Worm (Caenorhabditis elegans): ENCODE measurements around the gene srh-25.

The srh-25 gene

ce11 chrV:12446895-12447294 lies 13.3 kb upstream of the srh-25 start, which contains the start of the genes pals-38 and C54D10.9:
TSS of gene pals-38 (minus strand) at chrV:12446995.
TSS of gene C54D10.9 (plus strand) at chrV:12447153.
- TF ChIP-seq ztf-4 (tag; optimal IDR thresholded peaks at IDR 0.05) = no peak
- TF ChIP-seq ets-5 (GFP tag; IDR thresholded peaks at IDR 0.05) = no peak
- TF ChIP-seq nhr-76 (tag; optimal IDR thresholded peaks at IDR 0.05) = no peak
- no peak for TF ChIP-seq ces-1 (GFP tag; optimal IDR thresholded peaks at IDR 0.05)
- TF ChIP-seq dpl-1 (GFP tag; optimal IDR thresholded peaks at IDR 0.05) = no peak
- TF ChIP-seq irx-1 (tag; optimal IDR thresholded peaks at IDR 0.05) = no peak
- TF ChIP-seq aly-2 (tag; optimal IDR thresholded peaks at IDR 0.05) = no peak
- TF ChIP-seq efl-1 (optimal IDR thresholded peaks at IDR 0.05) = no peak
- peak in 1 of 2 experiments; percentile 79 for TF ChIP-seq efl-1 (GFP tag; optimal IDR thresholded peaks at IDR 0.05 in 1 of 2)

- TF ChIP-seq nhr-28 (tag; optimal IDR thresholded peaks at IDR 0.05) (no peak), isw-1 (GFP tag; IDR thresholded peaks at IDR 0.05) (no peak), unc-30 (tag; optimal IDR thresholded peaks at IDR 0.05) (no peak), dsc-1 (tag; optimal IDR thresholded peaks at IDR 0.05) (no peak), sptf-1 (tag; optimal IDR thresholded peaks at IDR 0.05) (no peak), lin-35 (GFP tag; optimal IDR thresholded peaks at IDR 0.05) (no peak), hpl-2 (GFP tag; optimal IDR thresholded peaks at IDR 0.05) (no peak), zag-1 (tag; optimal IDR thresholded peaks at IDR 0.05) (no peak), sup-37 (GFP tag; optimal IDR thresholded peaks at IDR 0.05) (no peak), nhr-47 (tag; optimal IDR thresholded peaks at IDR 0.05) (no peak), nhr-76 (tag; optimal IDR thresholded peaks at IDR 0.05) (no peak), nhr-11 (tag; optimal IDR thresholded peaks at IDR 0.05) (no peak), fkh-10 (GFP tag; optimal IDR thresholded peaks at IDR 0.05) (no peak), tlp-1 (tag; optimal IDR thresholded peaks at IDR 0.05) (no peak), nhr-84 (tag; optimal IDR thresholded peaks at IDR 0.05) (no peak), nhr-12 (tag; optimal IDR thresholded peaks at IDR 0.05) (no peak), skn-1 (tag; optimal IDR thresholded peaks at IDR 0.05) (no peak)
These were observed 10.1 kb upstream of the srh-25 start, which contains the start of gene pals-39 for ce11 chrV:12443754-12444153. TSS of gene pals-39 (minus strand) at chrV:12443854.

ce11 chrV:12441420-12441819 lies 7.8 kb upstream of the srh-25 start, which contains the start of gene pals-37:
TSS of gene pals-37 (minus strand) at chrV:12441520.
- TF ChIP-seq hlh-4 (tag; optimal IDR thresholded peaks at IDR 0.05) (no peak), lir-3 (tag; optimal IDR thresholded peaks at IDR 0.05; ENCODE audit: poor library complexity) (no peak), vab-15 (tag; optimal IDR thresholded peaks at IDR 0.05) (no peak), sox-4 (tag; optimal IDR thresholded peaks at IDR 0.05) (no peak), lin-39 (tag; optimal IDR thresholded peaks at IDR 0.05) (no peak), egl-27 (tag; optimal IDR thresholded peaks at IDR 0.05) (no peak), lin-35 (GFP tag; optimal IDR thresholded peaks at IDR 0.05) (no peak), skn-1 (tag; optimal IDR thresholded peaks at IDR 0.05) (no peak), snu-23 (GFP tag; optimal IDR thresholded peaks at IDR 0.05) (no peak), lin-13 (GFP tag; optimal IDR thresholded peaks at IDR 0.05) (no peak), grh-1 (GFP tag; IDR thresholded peaks at IDR 0.05) (no peak), C34B4.2 (tag; optimal IDR thresholded peaks at IDR 0.05) (no peak), efl-1 (optimal IDR thresholded peaks at IDR 0.05) (no peak), efl-1 (GFP tag; optimal IDR thresholded peaks at IDR 0.05 in 1 of 2) (no peak), mep-1 (tag; optimal IDR thresholded peaks at IDR 0.05) (no peak), hlh-17 (GFP tag; optimal IDR thresholded peaks at IDR 0.05; ENCODE audit: borderline replicate concordance) (no peak), F16B12.6 (tag; optimal IDR thresholded peaks at IDR 0.05) (no peak), zip-4 (GFP tag; optimal IDR thresholded peaks at IDR 0.05) (no peak), sup-37 (GFP tag; optimal IDR thresholded peaks at IDR 0.05) (no peak)

- no peak for TF ChIP-seq ceh-8 (GFP tag; optimal IDR thresholded peaks at IDR 0.05)
- TF ChIP-seq ceh-90 (tag; optimal IDR thresholded peaks at IDR 0.05) = no peak
- no peak for TF ChIP-seq nhr-11 (tag; optimal IDR thresholded peaks at IDR 0.05)
- no peak for TF ChIP-seq swsn-7 (tag; optimal IDR thresholded peaks at IDR 0.05)
- TF ChIP-seq pag-3 (tag; optimal IDR thresholded peaks at IDR 0.05; ENCODE audit: borderline replicate concordance, insufficient read depth) = no peak
- TF ChIP-seq nhr-77 (tag; optimal IDR thresholded peaks at IDR 0.05) = no peak
- TF ChIP-seq skn-1 (tag; optimal IDR thresholded peaks at IDR 0.05) = no peak
- no peak for TF ChIP-seq sup-37 (GFP tag; optimal IDR thresholded peaks at IDR 0.05)
- no peak for TF ChIP-seq pqm-1 (tag; optimal IDR thresholded peaks at IDR 0.05)
- no peak for TF ChIP-seq nhr-85 (tag)
- TF ChIP-seq lin-13 (GFP tag; optimal IDR thresholded peaks at IDR 0.05) = no peak
- TF ChIP-seq dpl-1 (GFP tag; optimal IDR thresholded peaks at IDR 0.05) = no peak
- TF ChIP-seq zip-4 (GFP tag; optimal IDR thresholded peaks at IDR 0.05) = no peak
- no peak for TF ChIP-seq ets-5 (GFP tag; IDR thresholded peaks at IDR 0.05)
- no peak for TF ChIP-seq nhr-12 (tag; optimal IDR thresholded peaks at IDR 0.05)
- no peak for TF ChIP-seq alr-1 (tag; optimal IDR thresholded peaks at IDR 0.05; ENCODE audit: borderline replicate concordance)
These were observed 512 bp downstream of the srh-25 start for ce11 chrV:12433105-12433504.

Data from whole organism, L1 larva.